Fruit fly (Drosophila melanogaster) Kc167 (cell line): Measurements from ENCODE around the gene Or88a.

ENCODE experiments used
- Sin3A ChIP-seq: fragments of >200 bp; optimal IDR thresholded peaks from 2 replicates; lab custom pipeline; 2018; ENCODE audit warnings: missing external identifiers
- h ChIP-seq: fragments of >200 bp; optimal IDR thresholded peaks from 3 replicates; lab custom pipeline; 2018; ENCODE audit warnings: missing external identifiers

DNA sequence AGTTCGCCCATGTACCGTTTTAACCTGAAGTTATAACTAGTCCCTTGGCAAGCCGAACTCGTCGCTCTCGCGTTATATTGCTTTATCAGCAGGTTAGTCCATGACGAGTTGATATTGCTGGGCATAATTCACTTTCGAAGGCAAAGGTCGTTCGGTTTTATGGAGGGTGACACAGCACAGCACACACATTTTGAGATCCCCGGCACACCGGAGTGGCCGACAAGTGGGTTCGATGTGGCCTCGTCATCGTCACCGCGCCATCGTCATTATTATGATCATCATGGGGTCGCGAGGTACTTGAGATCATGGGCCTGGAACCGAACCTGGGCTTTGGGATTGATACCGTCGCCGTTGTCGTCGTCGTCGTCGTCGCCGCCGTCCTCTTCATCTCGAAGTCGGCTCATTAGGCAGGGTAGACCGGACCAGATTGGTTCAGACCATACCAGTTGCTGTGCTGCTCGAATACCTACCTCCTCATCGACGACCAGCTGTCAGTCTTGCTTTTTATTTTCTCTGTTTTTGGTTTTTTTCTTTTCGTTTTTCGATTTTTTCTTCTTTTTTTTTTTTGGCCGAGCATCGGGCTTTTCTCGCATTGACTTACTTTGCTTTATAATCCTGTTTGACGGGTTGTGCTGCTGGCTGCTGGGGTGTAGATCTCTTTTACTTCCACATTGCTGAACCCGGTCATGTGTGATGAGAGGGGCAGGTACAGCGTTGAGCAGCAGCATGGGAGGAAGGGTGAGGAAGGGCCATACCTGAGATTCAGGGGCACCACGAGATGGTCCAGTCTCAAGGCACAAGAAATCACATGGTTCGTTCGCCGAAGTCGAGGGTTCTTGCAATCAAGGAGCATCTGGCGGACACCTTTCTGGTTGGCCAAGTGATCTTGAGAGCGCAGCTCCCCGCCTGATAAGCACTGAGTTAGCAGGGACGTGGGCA, 47.9 kb upstream of the Or88a start:
- TF ChIP-seq Sin3A (lab: Kevin White, UChicago) (no peak), h (no peak)
